Fruit fly (Drosophila melanogaster) whole organism, embryonic: Measurements from ENCODE around the gene ATPsynD.
A peak's percentile ranks its signal among the peaks of the same experiment; 100 is the strongest.

ENCODE experiments used
- ATbp ChIP-seq: fragments of 200-800 bp; sonication (Bioruptor generic); optimal IDR thresholded peaks from 2 replicates; lab custom pipeline; 2017; ENCODE audit warnings: missing biosample characterization, mild to moderate bottlenecking, missing genetic modification characterization, missing genetic modification reagents
- Ada2b ChIP-seq: fragments of 200-800 bp; sonication (Bioruptor generic); IDR thresholded peaks from 2 replicates; pipeline ENCODE4 v1.3.6; 2022; ENCODE audit warnings: missing biosample characterization, missing genetic modification characterization
- Adf1 ChIP-seq: fragments of 200-800 bp; sonication (Bioruptor generic); IDR thresholded peaks from 2 replicates; pipeline ENCODE4 v1.3.6; 2022; ENCODE audit warnings: missing biosample characterization, missing genetic modification characterization
- BtbVII ChIP-seq: fragments of 200-800 bp; sonication (Bioruptor generic); optimal IDR thresholded peaks from 3 replicates; lab custom pipeline; 2017; ENCODE audit warnings: missing biosample characterization, mild to moderate bottlenecking, missing genetic modification characterization
- CG10366 ChIP-seq: fragments of 200-800 bp; sonication (Bioruptor generic); IDR thresholded peaks from 2 replicates; pipeline ENCODE4 v1.3.6; 2022; ENCODE audit warnings: missing biosample characterization, missing genetic modification characterization
- CG11696 ChIP-seq: fragments of 200-800 bp; sonication (Bioruptor generic); IDR thresholded peaks from 2 replicates; pipeline ENCODE4 v1.3.6; 2022; ENCODE audit warnings: missing biosample characterization, missing genetic modification characterization
- CG11723 ChIP-seq: fragments of 200-800 bp; sonication (Bioruptor generic); optimal IDR thresholded peaks from 2 replicates; lab custom pipeline; 2017; ENCODE audit warnings: missing biosample characterization, mild to moderate bottlenecking, missing genetic modification characterization
- CG12071 ChIP-seq: fragments of 200-800 bp; sonication (Bioruptor generic); optimal IDR thresholded peaks from 3 replicates; lab custom pipeline; 2018; ENCODE audit warnings: missing biosample characterization, mild to moderate bottlenecking, missing genetic modification characterization
- CG12659 ChIP-seq: fragments of 200-800 bp; sonication (Bioruptor generic); optimal IDR thresholded peaks from 3 replicates; lab custom pipeline; 2017; ENCODE audit warnings: mild to moderate bottlenecking, missing biosample characterization, missing genetic modification reagents, missing genetic modification characterization
- CG32772 ChIP-seq: fragments of 200-800 bp; sonication (Bioruptor generic); IDR thresholded peaks from 2 replicates; pipeline ENCODE4 v1.3.6; 2022; ENCODE audit warnings: missing biosample characterization, missing genetic modification characterization
- CG33557 ChIP-seq: fragments of 200-800 bp; sonication (Bioruptor generic); optimal IDR thresholded peaks from 2 replicates; lab custom pipeline; 2019; ENCODE audit warnings: missing biosample characterization, mild to moderate bottlenecking, missing genetic modification characterization, moderate library complexity
- CG34376 ChIP-seq: fragments of 200-800 bp; sonication (Bioruptor generic); optimal IDR thresholded peaks from 2 replicates; lab custom pipeline; 2018; ENCODE audit warnings: missing biosample characterization, mild to moderate bottlenecking, missing genetic modification characterization
- CG3726 ChIP-seq: fragments of 200-800 bp; sonication (Bioruptor generic); IDR thresholded peaks from 3 replicates; pipeline ENCODE4, ENCODE4 v1.3.6; 2022; ENCODE audit warnings: missing biosample characterization, missing genetic modification characterization
- CG3995 ChIP-seq: fragments of 200-800 bp; sonication (Bioruptor generic); optimal IDR thresholded peaks from 3 replicates; lab custom pipeline; 2016; ENCODE audit warnings: missing biosample characterization, missing genetic modification characterization
- CG4404 ChIP-seq: fragments of 200-800 bp; sonication (Bioruptor generic); IDR thresholded peaks from 2 replicates; pipeline ENCODE4 v1.3.6; 2022; ENCODE audit warnings: missing biosample characterization, missing genetic modification characterization
- CG5953 ChIP-seq: fragments of 200-800 bp; sonication (Bioruptor generic); IDR thresholded peaks from 2 replicates; pipeline ENCODE4 v1.3.6; 2022; ENCODE audit warnings: missing biosample characterization, missing genetic modification characterization
- CG6175 ChIP-seq: fragments of 200-800 bp; sonication (Bioruptor generic); IDR thresholded peaks from 3 replicates; pipeline ENCODE4 v1.3.6; 2022; ENCODE audit warnings: missing biosample characterization, missing genetic modification characterization
- CG6654 ChIP-seq: fragments of 200-800 bp; sonication (Bioruptor generic); optimal IDR thresholded peaks from 2 replicates; lab custom pipeline; 2017; ENCODE audit warnings: missing biosample characterization, mild to moderate bottlenecking, missing genetic modification characterization
- CG6765 ChIP-seq: fragments of 200-800 bp; sonication (Bioruptor generic); optimal IDR thresholded peaks from 3 replicates; lab custom pipeline; 2017; ENCODE audit warnings: missing biosample characterization, mild to moderate bottlenecking, missing genetic modification characterization
- CG6813 ChIP-seq: fragments of 200-800 bp; sonication (Bioruptor generic); optimal IDR thresholded peaks from 2 replicates; lab custom pipeline; 2017; ENCODE audit warnings: missing biosample characterization, missing genetic modification characterization, mild to moderate bottlenecking, moderate library complexity, missing genetic modification reagents
- CG9876 ChIP-seq: fragments of 200-800 bp; sonication (Bioruptor generic); optimal IDR thresholded peaks from 2 replicates; lab custom pipeline; 2016; ENCODE audit warnings: missing biosample characterization, missing genetic modification characterization
- Chrac-16 ChIP-seq: fragments of 200-800 bp; sonication (Bioruptor generic); optimal IDR thresholded peaks from 3 replicates; lab custom pipeline; 2016; ENCODE audit warnings: missing biosample characterization, missing genetic modification characterization
- Dip3 ChIP-seq: fragments of 200-800 bp; sonication (Bioruptor generic); optimal IDR thresholded peaks from 3 replicates; lab custom pipeline; 2016; ENCODE audit warnings: missing biosample characterization, missing genetic modification characterization
- Fer1 ChIP-seq: fragments of 200-800 bp; sonication (Bioruptor generic); optimal IDR thresholded peaks from 2 replicates; lab custom pipeline; 2017; ENCODE audit warnings: missing biosample characterization, mild to moderate bottlenecking, missing genetic modification characterization
- NFAT ChIP-seq: fragments of 200-800 bp; sonication (Bioruptor generic); IDR thresholded peaks from 2 replicates; pipeline ENCODE4 v1.3.6; 2022; ENCODE audit warnings: missing biosample characterization, missing genetic modification characterization
- Rx ChIP-seq: fragments of 200-800 bp; sonication (Bioruptor generic); IDR thresholded peaks from 2 replicates; pipeline ENCODE4 v1.3.6; 2022; ENCODE audit warnings: missing biosample characterization, missing genetic modification characterization
- Scr ChIP-seq: fragments of 200-800 bp; sonication (Bioruptor generic); IDR thresholded peaks from 2 replicates; pipeline ENCODE4 v1.3.6; 2022; ENCODE audit warnings: missing biosample characterization, missing genetic modification characterization; ENCODE audit not compliant: partially characterized antibody
- ab ChIP-seq: fragments of 200-800 bp; sonication (Bioruptor generic); optimal IDR thresholded peaks from 2 replicates; lab custom pipeline; 2016; ENCODE audit warnings: missing biosample characterization, missing genetic modification characterization
- amos ChIP-seq: fragments of 200-800 bp; sonication (Bioruptor generic); IDR thresholded peaks from 2 replicates; pipeline ENCODE4 v1.3.6; 2022; ENCODE audit warnings: missing biosample characterization, missing genetic modification characterization; ENCODE audit not compliant: partially characterized antibody
- ato ChIP-seq: fragments of 200-800 bp; sonication (Bioruptor generic); IDR thresholded peaks from 2 replicates; pipeline ENCODE4 v1.3.6; 2022; ENCODE audit warnings: missing biosample characterization, missing genetic modification characterization; ENCODE audit not compliant: partially characterized antibody
- az2 ChIP-seq: fragments of 200-800 bp; sonication (Bioruptor generic); optimal IDR thresholded peaks from 3 replicates; lab custom pipeline; 2016; ENCODE audit warnings: missing biosample characterization, missing genetic modification characterization
- bbx ChIP-seq: fragments of 200-800 bp; sonication (Bioruptor generic); IDR thresholded peaks from 2 replicates; pipeline ENCODE4 v1.3.6; 2022; ENCODE audit warnings: missing biosample characterization, missing genetic modification characterization; ENCODE audit not compliant: partially characterized antibody
- chinmo ChIP-seq: fragments of 200-800 bp; sonication (Bioruptor generic); IDR thresholded peaks from 4 replicates; pipeline ENCODE4 v1.3.6; 2022; ENCODE audit warnings: missing biosample characterization, missing genetic modification characterization; ENCODE audit not compliant: partially characterized antibody
- ci ChIP-seq: fragments of 200-800 bp; sonication (Bioruptor generic); IDR thresholded peaks from 3 replicates; pipeline ENCODE4 v1.3.6; 2022; ENCODE audit warnings: missing biosample characterization, missing genetic modification characterization
- dmrt99B ChIP-seq: fragments of 200-800 bp; sonication (Bioruptor generic); optimal IDR thresholded peaks from 2 replicates; lab custom pipeline; 2018; ENCODE audit warnings: missing biosample characterization, mild to moderate bottlenecking, missing genetic modification characterization, moderate library complexity
- ems ChIP-seq: fragments of 200-800 bp; sonication (Bioruptor generic); optimal IDR thresholded peaks from 3 replicates; lab custom pipeline; 2016; ENCODE audit warnings: missing biosample characterization, missing genetic modification characterization
- ewg ChIP-seq: fragments of 200-800 bp; sonication (Bioruptor generic); optimal IDR thresholded peaks from 3 replicates; lab custom pipeline; 2017; ENCODE audit warnings: mild to moderate bottlenecking, missing biosample characterization, missing genetic modification reagents, missing genetic modification characterization
- exex ChIP-seq: fragments of 200-800 bp; sonication (Bioruptor generic); optimal IDR thresholded peaks from 4 replicates; lab custom pipeline; 2018; ENCODE audit warnings: missing biosample characterization, mild to moderate bottlenecking, missing genetic modification characterization, moderate library complexity
- grn ChIP-seq: fragments of 200-800 bp; sonication (Bioruptor generic); optimal IDR thresholded peaks from 3 replicates; lab custom pipeline; 2017; ENCODE audit warnings: missing biosample characterization, missing genetic modification characterization
- hkb ChIP-seq, 2 experiments: fragments of 200-800 bp in 1 of 2; fragments of >200 bp in 1 of 2; sonication (Bioruptor generic) in 1 of 2; IDR thresholded peaks in 1 of 2; optimal IDR thresholded peaks in 1 of 2; 2 replicates each; pipeline versions ENCODE4 v1.3.6 to Lab custom; 2017 to 2022; ENCODE audit warnings: missing biosample characterization in 1 of 2, missing genetic modification characterization in 1 of 2
- hth ChIP-seq: fragments of >200 bp; optimal IDR thresholded peaks from 2 replicates; lab custom pipeline; 2017; ENCODE audit warnings: inconsistent platforms
- jigr1 ChIP-seq: fragments of 200-800 bp; sonication (Bioruptor generic); IDR thresholded peaks from 3 replicates; pipeline ENCODE4 v1.3.6; 2022; ENCODE audit warnings: missing biosample characterization, missing genetic modification characterization
- kay ChIP-seq: fragments of 200-800 bp; sonication (Bioruptor generic); optimal IDR thresholded peaks from 2 replicates; lab custom pipeline; 2016; ENCODE audit warnings: missing biosample characterization, missing genetic modification characterization
- lab ChIP-seq: fragments of 200-800 bp; sonication (Bioruptor generic); optimal IDR thresholded peaks from 3 replicates; lab custom pipeline; 2017; ENCODE audit warnings: missing biosample characterization, missing genetic modification characterization, mild to moderate bottlenecking, moderate library complexity, missing genetic modification reagents
- nau ChIP-seq: fragments of 200-800 bp; sonication (Bioruptor generic); optimal IDR thresholded peaks from 3 replicates; lab custom pipeline; 2017; ENCODE audit warnings: missing biosample characterization, mild to moderate bottlenecking, missing genetic modification characterization, missing genetic modification reagents
- pros ChIP-seq: fragments of 200-800 bp; sonication (Bioruptor generic); optimal IDR thresholded peaks from 3 replicates; lab custom pipeline; 2019; ENCODE audit warnings: missing biosample characterization, mild to moderate bottlenecking, missing genetic modification characterization, moderate library complexity
- sens-2 ChIP-seq: fragments of 200-800 bp; sonication (Bioruptor generic); IDR thresholded peaks from 2 replicates; pipeline ENCODE4 v1.3.6; 2022; ENCODE audit warnings: missing biosample characterization, missing genetic modification characterization
- tio ChIP-seq: fragments of 200-800 bp; sonication (Bioruptor generic); optimal IDR thresholded peaks from 2 replicates; lab custom pipeline; 2017; ENCODE audit warnings: missing biosample characterization, missing genetic modification characterization, inconsistent platforms
- wdn ChIP-seq: fragments of 200-800 bp; sonication (Bioruptor generic); IDR thresholded peaks from 2 replicates; pipeline ENCODE4 v1.3.6; 2022; ENCODE audit warnings: missing biosample characterization, missing genetic modification characterization
- zfh2 ChIP-seq: fragments of 200-800 bp; sonication (Bioruptor generic); optimal IDR thresholded peaks from 2 replicates; lab custom pipeline; 2016; ENCODE audit warnings: missing biosample characterization, missing genetic modification characterization

ATPsynD gene

DNA sequence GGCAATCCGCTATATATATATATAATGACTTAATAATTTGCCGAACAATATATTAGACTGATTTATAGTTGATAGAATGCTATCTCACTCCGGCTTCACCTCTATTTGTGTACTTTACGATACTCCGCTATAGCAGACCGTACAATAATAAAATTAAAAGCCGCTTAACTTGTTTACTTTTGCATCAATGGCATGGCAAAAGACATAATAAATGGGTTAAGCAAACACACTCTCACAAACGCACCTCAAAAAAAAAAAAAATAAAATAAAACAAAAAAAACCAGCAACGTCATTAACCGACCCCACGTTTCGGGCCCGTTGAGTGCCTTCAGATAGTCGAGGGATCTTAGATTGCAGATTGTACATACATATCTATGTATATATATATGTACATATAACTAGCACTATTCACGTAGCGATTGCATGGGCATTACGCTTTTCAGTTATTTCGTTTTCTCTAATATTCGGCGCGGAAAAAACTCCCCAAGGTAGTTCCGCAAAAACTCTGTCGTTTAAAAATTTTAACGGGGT is 26.9 kb upstream of the ATPsynD start (continued):
- TF ChIP-seq nau (GFP tag; lab: Kevin White, UChicago) (no peak), Fer1 (GFP tag; lab: Kevin White, UChicago) (peak; percentile 29), CG11723 (GFP tag; lab: Kevin White, UChicago) (no peak), CG10366 (GFP tag; lab: Robert Waterston, UW) (no peak), CG9876 (GFP tag; lab: Kevin White, UChicago) (no peak), Scr (no peak), Adf1 (GFP tag; lab: Robert Waterston, UW) (no peak), jigr1 (no peak), bbx (GFP tag; lab: Robert Waterston, UW) (no peak), hkb (optimal IDR thresholded peaks at IDR 0.05; lab: Kevin White, UChicago) (no peak), hkb (GFP tag; IDR thresholded peaks at IDR 0.05; lab: Robert Waterston, UW) (peak; percentile 26; the same call in 1 of the 2 replicates), sens-2 (no peak), pros (GFP tag; lab: Kevin White, UChicago) (no peak), exex (tag; lab: Kevin White, UChicago) (peak; percentile 37), BtbVII (no peak), CG4404 (GFP tag; lab: Robert Waterston, UW) (no peak), ci (GFP tag; lab: Robert Waterston, UW) (0 out of 3 replicates have a peak, but pooled peaks have one; percentile 50), lab (GFP tag; lab: Kevin White, UChicago) (peak; percentile 9), zfh2 (GFP tag; lab: Kevin White, UChicago) (no peak), ems (GFP tag; lab: Kevin White, UChicago) (no peak), Dip3 (GFP tag; lab: Kevin White, UChicago) (no peak), hth (lab: Kevin White, UChicago) (no peak), CG6813 (GFP tag; lab: Kevin White, UChicago) (no peak), CG5953 (GFP tag; lab: Robert Waterston, UW) (no peak), CG32772 (GFP tag; lab: Robert Waterston, UW) (no peak), ato (GFP tag; lab: Robert Waterston, UW) (no peak), kay (GFP tag; lab: Kevin White, UChicago) (no peak), chinmo (no peak), tio (GFP tag; lab: Kevin White, UChicago) (peak; percentile 2), grn (GFP tag; lab: Kevin White, UChicago) (peak; percentile 88), Rx (GFP tag; lab: Robert Waterston, UW) (no peak), CG33557 (no peak), CG11696 (0 out of 2 replicates have a peak, but pooled peaks have one; percentile 43), az2 (GFP tag; lab: Kevin White, UChicago) (no peak), CG3726 (no peak), amos (GFP tag; lab: Robert Waterston, UW) (no peak), CG6175 (GFP tag; lab: Robert Waterston, UW) (no peak), CG12071 (GFP tag; lab: Kevin White, UChicago) (peak; percentile 10), ewg (GFP tag; lab: Kevin White, UChicago) (no peak), NFAT (GFP tag; lab: Robert Waterston, UW) (no peak), CG12659 (no peak), ab (GFP tag; lab: Kevin White, UChicago) (no peak), Chrac-16 (GFP tag; lab: Kevin White, UChicago) (no peak), CG3995 (no peak), dmrt99B (tag; lab: Kevin White, UChicago) (no peak), ATbp (GFP tag; lab: Kevin White, UChicago) (peak; percentile 47), CG6654 (GFP tag; lab: Kevin White, UChicago) (no peak), wdn (GFP tag; lab: Robert Waterston, UW) (no peak), Ada2b (GFP tag; lab: Robert Waterston, UW) (no peak), CG34376 (GFP tag; lab: Kevin White, UChicago) (no peak), CG6765 (GFP tag; lab: Kevin White, UChicago) (no peak)
